Worm (Caenorhabditis elegans) whole organism, late embryonic: ENCODE measurements around the gene srw-40.

Experiments used
- C08G9.2 ChIP-seq: sonication (generic microtip); optimal IDR thresholded peaks from 2 replicates; lab custom pipeline; 2016; ENCODE audit warnings: mild to moderate bottlenecking, missing genetic modification characterization, moderate library complexity, missing compliant biosample characterization
- T23F11.4 ChIP-seq: fragments of 200-800 bp; sonication (Bioruptor generic); optimal IDR thresholded peaks from 2 replicates; lab custom pipeline; 2018; ENCODE audit warnings: mild to moderate bottlenecking, missing genetic modification characterization, missing compliant biosample characterization
- Y22D7AL.16 ChIP-seq: sonication (generic microtip); optimal IDR thresholded peaks from 2 replicates; lab custom pipeline; 2016; ENCODE audit warnings: missing genetic modification characterization, missing compliant biosample characterization
- ceh-14 ChIP-seq: sonication (generic microtip); optimal IDR thresholded peaks from 2 replicates; lab custom pipeline; 2016; ENCODE audit warnings: missing genotype, missing genetic modification characterization, missing compliant biosample characterization
- ceh-19 ChIP-seq: fragments of 200-800 bp; sonication (Bioruptor generic); optimal IDR thresholded peaks from 2 replicates; lab custom pipeline; 2018; ENCODE audit warnings: mild to moderate bottlenecking, missing genetic modification characterization, missing compliant biosample characterization
- ceh-24 ChIP-seq: sonication (generic microtip); optimal IDR thresholded peaks from 2 replicates; lab custom pipeline; 2016; ENCODE audit warnings: mild to moderate bottlenecking, missing genetic modification characterization, missing compliant biosample characterization
- ceh-34 ChIP-seq: sonication (generic microtip); optimal IDR thresholded peaks from 2 replicates; lab custom pipeline; 2016; ENCODE audit warnings: mild to moderate bottlenecking, missing genetic modification characterization, missing compliant biosample characterization
- ceh-48 ChIP-seq: sonication (generic microtip); optimal IDR thresholded peaks from 2 replicates; lab custom pipeline; 2016; ENCODE audit warnings: missing genetic modification characterization, inconsistent platforms, missing compliant biosample characterization
- ceh-6 ChIP-seq: fragments of 200-800 bp; sonication (Bioruptor generic); optimal IDR thresholded peaks from 2 replicates; lab custom pipeline; 2018; ENCODE audit warnings: mild to moderate bottlenecking, missing genetic modification characterization, missing compliant biosample characterization
- elt-2 ChIP-seq: sonication (generic microtip); optimal IDR thresholded peaks from 2 replicates; lab custom pipeline; 2016; ENCODE audit warnings: missing genetic modification reagents, missing genetic modification characterization, missing compliant biosample characterization
- elt-4 ChIP-seq: sonication (generic microtip); optimal IDR thresholded peaks from 2 replicates; lab custom pipeline; 2016; ENCODE audit warnings: missing genetic modification characterization, missing compliant biosample characterization
- ets-4 ChIP-seq: sonication (generic microtip); optimal IDR thresholded peaks from 2 replicates; lab custom pipeline; 2016; ENCODE audit warnings: missing genetic modification characterization, missing compliant biosample characterization
- gmeb-2 ChIP-seq: sonication (generic microtip); optimal IDR thresholded peaks from 2 replicates; lab custom pipeline; 2016; ENCODE audit warnings: missing genetic modification characterization, inconsistent platforms, missing compliant biosample characterization
- hlh-15 ChIP-seq: sonication (generic microtip); optimal IDR thresholded peaks from 2 replicates; lab custom pipeline; 2016; ENCODE audit warnings: missing genetic modification characterization, missing compliant biosample characterization
- hlh-30 ChIP-seq: sonication (generic microtip); optimal IDR thresholded peaks from 2 replicates; lab custom pipeline; 2017; ENCODE audit warnings: antibody characterized with exemption, missing genetic modification characterization, missing compliant biosample characterization; ENCODE audit not compliant: insufficient read depth
- lin-11 ChIP-seq: fragments of 200-800 bp; sonication (Bioruptor generic); optimal IDR thresholded peaks from 2 replicates; lab custom pipeline; 2018; ENCODE audit warnings: mild to moderate bottlenecking, missing genetic modification characterization, missing compliant biosample characterization
- madf-2 ChIP-seq: sonication (generic microtip); optimal IDR thresholded peaks from 2 replicates; lab custom pipeline; 2017; ENCODE audit warnings: missing genetic modification characterization, missing compliant biosample characterization
- mec-3 ChIP-seq: sonication (generic microtip); optimal IDR thresholded peaks from 2 replicates; lab custom pipeline; 2016; ENCODE audit warnings: borderline replicate concordance, missing genetic modification characterization, missing compliant biosample characterization
- nfya-1 ChIP-seq: sonication (generic microtip); optimal IDR thresholded peaks from 2 replicates; lab custom pipeline; 2017; ENCODE audit warnings: missing genetic modification characterization, mild to moderate bottlenecking, missing compliant biosample characterization, antibody characterized with exemption, moderate library complexity
- nhr-232 ChIP-seq: sonication (generic microtip); optimal IDR thresholded peaks from 2 replicates; lab custom pipeline; 2016; ENCODE audit warnings: missing genetic modification characterization, missing compliant biosample characterization
- pax-1 ChIP-seq: fragments of 150-350 bp; optimal IDR thresholded peaks from 2 replicates; lab custom pipeline; 2014; ENCODE audit warnings: missing biosample characterization, missing genetic modification characterization
- pha-4 ChIP-seq: fragments of 150-350 bp; optimal IDR thresholded peaks from 2 replicates; lab custom pipeline; 2018; ENCODE audit warnings: missing biosample characterization, missing genetic modification reagents, missing genetic modification characterization
- pqm-1 ChIP-seq: sonication (generic microtip); optimal IDR thresholded peaks from 2 replicates; lab custom pipeline; 2016; ENCODE audit warnings: missing genetic modification characterization, missing compliant biosample characterization
- ref-2 ChIP-seq: sonication (generic microtip); optimal IDR thresholded peaks from 2 replicates; lab custom pipeline; 2016; ENCODE audit warnings: missing genetic modification characterization, missing compliant biosample characterization
- sox-2 ChIP-seq: fragments of 200-800 bp; sonication (Bioruptor generic); IDR thresholded peaks from 2 replicates; pipeline ENCODE4 v1.3.6; 2022; ENCODE audit warnings: missing genetic modification reagents, missing genetic modification characterization, missing compliant biosample characterization
- syd-9 ChIP-seq: sonication (generic microtip); optimal IDR thresholded peaks from 2 replicates; lab custom pipeline; 2016; ENCODE audit warnings: mild to moderate bottlenecking, missing genetic modification characterization, moderate library complexity, missing compliant biosample characterization
- tbx-2 ChIP-seq: sonication (generic microtip); optimal IDR thresholded peaks from 2 replicates; lab custom pipeline; 2016; ENCODE audit warnings: missing genetic modification characterization, missing compliant biosample characterization
- unc-42 ChIP-seq: sonication (generic microtip); optimal IDR thresholded peaks from 2 replicates; lab custom pipeline; 2016; ENCODE audit warnings: missing genotype, missing genetic modification characterization, missing compliant biosample characterization
- unc-55 ChIP-seq: sonication (generic microtip); optimal IDR thresholded peaks from 2 replicates; lab custom pipeline; 2017; ENCODE audit warnings: missing biosample characterization, missing genetic modification reagents, missing genetic modification characterization

The srw-40 gene

DNA sequence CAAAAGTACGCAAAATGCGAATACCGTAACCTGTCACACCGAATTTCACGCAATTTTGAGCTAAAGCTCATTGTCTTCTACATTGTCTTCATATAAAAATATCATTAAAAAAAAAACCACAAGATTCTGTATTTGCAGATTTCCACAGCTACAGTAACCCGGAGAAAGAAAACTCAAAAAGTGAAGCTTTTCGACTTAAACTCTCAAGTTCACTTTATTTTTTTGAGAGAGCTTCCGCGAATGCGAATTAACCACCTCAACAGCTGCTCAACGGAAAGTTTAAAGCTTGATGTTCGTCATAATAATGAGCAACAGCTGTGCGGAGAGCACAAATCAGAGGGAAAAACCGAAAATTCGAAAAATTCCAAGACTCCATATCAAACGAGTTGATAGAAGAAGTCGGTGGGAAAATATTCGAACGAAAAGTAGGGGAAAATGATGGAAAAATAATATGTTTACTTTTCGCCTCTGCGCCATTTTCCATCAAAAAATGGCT, 22.8 kb downstream of the srw-40 start:
- TF ChIP-seq lin-11 (tag; lab: Kevin White, UChicago) (no peak), unc-42 (no peak), elt-4 (no peak), syd-9 (no peak), tbx-2 (tag; lab: Kevin White, UChicago) (no peak), unc-55 (GFP tag; lab: Kevin White, UChicago) (no peak), sox-2 (GFP tag; lab: Robert Waterston, UW) (no peak)

- TF ChIP-seq nhr-232 (no peak), unc-42 (peak; percentile 79), ref-2 (tag; lab: Kevin White, UChicago) (no peak), hlh-15 (tag; lab: Kevin White, UChicago) (no peak)
Observed at ce11 chrII:4291799-4292198, 24.1 kb downstream of the srw-40 start.

DNA sequence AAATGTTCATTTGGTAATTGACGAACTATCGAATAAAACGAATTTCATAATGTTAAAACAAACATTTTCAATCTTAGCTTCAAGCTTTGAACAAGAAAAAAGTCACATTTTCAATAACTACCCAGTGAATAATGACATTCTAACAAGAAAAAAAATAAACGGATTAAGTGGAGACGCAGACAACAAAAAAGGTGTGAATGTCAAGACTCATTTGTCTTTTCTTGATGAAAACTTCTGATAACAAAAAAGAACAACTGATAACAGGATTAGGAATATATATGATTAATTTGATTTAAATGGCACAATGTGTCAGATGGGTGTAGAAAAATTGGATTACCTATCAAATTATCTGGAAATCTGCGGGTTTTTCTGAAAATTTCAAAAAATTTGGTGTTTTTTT, 27.3 kb downstream of the srw-40 start:
- TF ChIP-seq elt-2 (tag; lab: Kevin White, UChicago) (peak; percentile 50), syd-9 (no peak)

- TF ChIP-seq ceh-14 (tag; lab: Kevin White, UChicago) (no peak), Y22D7AL.16 (tag; lab: Kevin White, UChicago) (no peak), pha-4 (tag; lab: Kevin White, UChicago) (no peak), pax-1 (tag; lab: Kevin White, UChicago) (no peak), ceh-34 (tag; lab: Kevin White, UChicago) (no peak), hlh-30 (tag; lab: Kevin White, UChicago) (no peak), unc-42 (no peak), gmeb-2 (tag; lab: Kevin White, UChicago) (no peak)
Observed at ce11 chrII:4288111-4288510, 27.8 kb downstream of the srw-40 start, which contains the start of gene C01F1.6. Gene C01F1.6, minus strand, starts transcription at chrII:4288211.

DNA sequence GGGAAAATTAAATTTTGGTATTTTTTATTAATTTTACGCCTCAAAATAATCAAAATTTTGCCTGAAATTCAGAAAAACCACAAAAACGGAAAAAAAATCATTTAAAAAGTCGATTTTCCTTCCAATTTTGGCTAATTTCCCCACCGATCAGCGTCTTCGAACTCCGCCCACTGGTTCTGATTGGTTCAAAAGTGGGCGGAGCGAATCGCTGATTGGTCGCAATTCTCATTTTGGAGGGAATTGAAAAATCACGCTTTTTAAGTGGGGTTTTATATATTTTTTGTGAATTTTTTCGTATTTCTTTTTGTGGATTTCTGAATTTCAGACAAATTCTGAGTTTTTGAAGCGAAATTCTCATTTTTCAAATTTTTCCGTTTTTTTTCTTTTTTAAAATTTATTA, 29.0 kb downstream of the srw-40 start:
- no peak for TF ChIP-seq unc-55 (GFP tag; lab: Kevin White, UChicago)
- peak; percentile 83 for TF ChIP-seq nfya-1 (tag; lab: Kevin White, UChicago)

- TF ChIP-seq syd-9 (no peak), nfya-1 (tag; lab: Kevin White, UChicago) (peak; percentile 81), ets-4 (tag; lab: Kevin White, UChicago) (no peak)
Observed at ce11 chrII:4284305-4285193, 31.4 kb downstream of the srw-40 start.

ce11 chrII:4281743-4282142, 34.2 kb downstream of the srw-40 start, which contains the start of gene C01F1.5:
Gene C01F1.5, minus strand, starts transcription at chrII:4281845.
- TF ChIP-seq C08G9.2 (no peak), mec-3 (tag; lab: Kevin White, UChicago) (no peak), ceh-6 (GFP tag; lab: Kevin White, UChicago) (no peak), pqm-1 (tag; lab: Kevin White, UChicago) (no peak), T23F11.4 (GFP tag; lab: Kevin White, UChicago) (no peak), ceh-48 (tag; lab: Kevin White, UChicago) (no peak), ceh-19 (GFP tag; lab: Kevin White, UChicago) (no peak), ceh-24 (no peak), madf-2 (tag; lab: Kevin White, UChicago) (no peak)
